Worm (Caenorhabditis elegans): ENCODE results near the gene Y67D8A.2.

DNA sequence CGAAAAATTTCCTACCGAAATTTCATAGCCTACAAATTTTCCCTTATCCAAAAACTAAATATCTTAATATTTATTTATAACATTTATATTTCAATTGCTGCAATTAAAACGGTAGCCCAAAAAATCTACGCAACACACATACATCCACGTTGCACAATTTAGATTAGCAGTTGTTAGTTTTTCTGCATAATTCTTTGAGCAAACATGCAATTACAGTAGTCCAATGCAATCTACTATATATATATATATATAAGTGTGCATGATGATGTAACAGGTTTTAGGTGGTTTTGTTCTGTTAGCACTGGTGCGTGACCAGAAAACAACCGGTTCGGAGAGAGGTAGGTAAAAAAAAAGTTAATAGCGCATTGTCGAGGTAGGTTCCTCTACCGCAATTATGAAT, 49.1 kb downstream of the Y67D8A.2 start:
- TF ChIP-seq npax-4 (tag; optimal IDR thresholded peaks at IDR 0.05) (no peak), ceh-30 (tag; optimal IDR thresholded peaks at IDR 0.05) (no peak), tbx-2 (tag; optimal IDR thresholded peaks at IDR 0.05) (no peak), zip-5 (tag; optimal IDR thresholded peaks at IDR 0.05) (no peak), pha-4 (tag; optimal IDR thresholded peaks at IDR 0.05) (no peak), nhr-11 (tag; optimal IDR thresholded peaks at IDR 0.05) (no peak), ama-1 (optimal IDR thresholded peaks at IDR 0.05) (no peak), madf-2 (tag; optimal IDR thresholded peaks at IDR 0.05) (no peak)

Measured in whole organism, late embryonic.